Fruit fly (Drosophila melanogaster): ENCODE results near the gene CG42729.
A peak's percentile ranks its signal among the peaks of the same experiment; 100 is the strongest.

Gene CG42729

dm6 chr3L:15553993-15554644 lies 26.8 kb upstream of the CG42729 start, which contains the start of gene AGO2 (continued):
- peak; percentile 91 for TF ChIP-seq CG2116 (GFP tag; optimal IDR thresholded peaks at IDR 0.05)
- TF ChIP-seq Fer1 (GFP tag; optimal IDR thresholded peaks at IDR 0.05): peak; percentile 13
- no peak for TF ChIP-seq B-H2 (GFP tag; optimal IDR thresholded peaks at IDR 0.05)
- peak; percentile 70; the same call in 1 of the 3 replicates for TF ChIP-seq CG6791 (GFP tag; IDR thresholded peaks at IDR 0.05; ENCODE audit: partially characterized antibody)
- peak; percentile 93 for TF ChIP-seq Dref (GFP tag; IDR thresholded peaks at IDR 0.05)
- TF ChIP-seq CG14860 (GFP tag; IDR thresholded peaks at IDR 0.05; ENCODE audit: partially characterized antibody): peak; percentile 59; the same call in 2 of the 3 replicates
- TF ChIP-seq CG17186 (GFP tag; optimal IDR thresholded peaks at IDR 0.05): peak; percentile 66
- peak; percentile 9 for TF ChIP-seq zfh2 (GFP tag; optimal IDR thresholded peaks at IDR 0.05)
- no peak for TF ChIP-seq CG4820 (GFP tag; optimal IDR thresholded peaks at IDR 0.05)
- TF ChIP-seq CG12299 (tag; optimal IDR thresholded peaks at IDR 0.05): peak; percentile 24
- TF ChIP-seq sc (optimal IDR thresholded peaks at IDR 0.05): no peak
- TF ChIP-seq sc (GFP tag; optimal IDR thresholded peaks at IDR 0.05): no peak
- peak; percentile 95; the same call in 2 of the 4 replicates for TF ChIP-seq chinmo (GFP tag; IDR thresholded peaks at IDR 0.05; ENCODE audit: partially characterized antibody)
- peak; percentile 69; the same call in 2 of the 3 replicates for TF ChIP-seq zen2 (GFP tag; IDR thresholded peaks at IDR 0.05; ENCODE audit: partially characterized antibody)
- TF ChIP-seq CG4617 (GFP tag; optimal IDR thresholded peaks at IDR 0.05; ENCODE audit: borderline replicate concordance): peak; percentile 93
- peak; percentile 6 for TF ChIP-seq unpg (GFP tag; optimal IDR thresholded peaks at IDR 0.05)
- peak; percentile 61 for TF ChIP-seq CG10431 (GFP tag; optimal IDR thresholded peaks at IDR 0.05)
- 0 out of 3 replicates have a peak, but pooled peaks have one; percentile 34 for TF ChIP-seq Dbx (GFP tag; IDR thresholded peaks at IDR 0.05)
- TF ChIP-seq slbo (GFP tag; IDR thresholded peaks at IDR 0.05): no peak
- TF ChIP-seq nerfin-2 (GFP tag; IDR thresholded peaks at IDR 0.05; ENCODE audit: partially characterized antibody): peak; percentile 73; the same call in 1 of the 2 replicates
- TF ChIP-seq CG3995 (GFP tag; optimal IDR thresholded peaks at IDR 0.05): no peak
- 0 out of 3 replicates have a peak, but pooled peaks have one; percentile 46 for TF ChIP-seq CG2199 (GFP tag; IDR thresholded peaks at IDR 0.05)
- TF ChIP-seq Eip74EF (GFP tag; optimal IDR thresholded peaks at IDR 0.05): peak in 1 of 2 experiments; percentile 29
- TF ChIP-seq tap (tag; optimal IDR thresholded peaks at IDR 0.05): no peak
- peak; percentile 3 for TF ChIP-seq CG1603 (tag; optimal IDR thresholded peaks at IDR 0.05)
- TF ChIP-seq Asciz (GFP tag; optimal IDR thresholded peaks at IDR 0.05): peak; percentile 23
- peak; percentile 91 for TF ChIP-seq HmgD (GFP tag; optimal IDR thresholded peaks at IDR 0.05)
- TF ChIP-seq vnd (GFP tag; IDR thresholded peaks at IDR 0.05; ENCODE audit: partially characterized antibody): peak; percentile 62; the same call in 1 of the 3 replicates
- TF ChIP-seq Myb (GFP tag; optimal IDR thresholded peaks at IDR 0.05): peak; percentile 26
- no peak for TF ChIP-seq CG1233 (GFP tag; optimal IDR thresholded peaks at IDR 0.05)
- peak; percentile 99 for TF ChIP-seq MESR4 (GFP tag; optimal IDR thresholded peaks at IDR 0.05)
- peak; percentile 54 for TF ChIP-seq CHES-1-like (GFP tag; optimal IDR thresholded peaks at IDR 0.05)
- peak; percentile 3 for TF ChIP-seq CG31365 (tag; optimal IDR thresholded peaks at IDR 0.05)
- TF ChIP-seq tna (GFP tag; IDR thresholded peaks at IDR 0.05; ENCODE audit: partially characterized antibody): peak; percentile 75
- peak; percentile 53 for TF ChIP-seq twi (tag; optimal IDR thresholded peaks at IDR 0.05)
- peak; percentile 52; the same call in 2 of the 3 replicates for TF ChIP-seq knrl (GFP tag; IDR thresholded peaks at IDR 0.05; ENCODE audit: partially characterized antibody)
- no peak for TF ChIP-seq CG10462 (GFP tag; optimal IDR thresholded peaks at IDR 0.05)
- TF ChIP-seq CG30403 (GFP tag; optimal IDR thresholded peaks at IDR 0.05): peak; percentile 21
- TF ChIP-seq CG17361 (GFP tag; IDR thresholded peaks at IDR 0.05): peak; percentile 32; the same call in 1 of the 3 replicates
- peak; percentile 80 for TF ChIP-seq CG13287 (GFP tag; IDR thresholded peaks at IDR 0.05; ENCODE audit: partially characterized antibody)
- TF ChIP-seq amos (GFP tag; IDR thresholded peaks at IDR 0.05; ENCODE audit: partially characterized antibody): peak; percentile 74
- TF ChIP-seq pho (GFP tag; optimal IDR thresholded peaks at IDR 0.05): peak; percentile 10
- no peak for TF ChIP-seq CG11247 (GFP tag; IDR thresholded peaks at IDR 0.05)
- peak; percentile 59; the same call in 1 of the 2 replicates for TF ChIP-seq inv (GFP tag; IDR thresholded peaks at IDR 0.05; ENCODE audit: partially characterized antibody)
- TF ChIP-seq unc-4 (GFP tag; IDR thresholded peaks at IDR 0.05; ENCODE audit: partially characterized antibody): peak; percentile 58
- peak; percentile 4 for TF ChIP-seq tin (GFP tag; optimal IDR thresholded peaks at IDR 0.05)
- TF ChIP-seq Adf1 (GFP tag; IDR thresholded peaks at IDR 0.05): peak; percentile 14; the same call in 1 of the 2 replicates

Measured in whole organism, embryonic.